Fruit fly (Drosophila melanogaster) whole organism, adult: ENCODE data around the gene blot.

ENCODE experiments used
- CG11617 ChIP-seq: fragments of 200-800 bp; sonication (Bioruptor generic); optimal IDR thresholded peaks from 2 replicates; lab custom pipeline; 2017; ENCODE audit warnings: mild to moderate bottlenecking, missing biosample characterization, missing genetic modification reagents, missing genetic modification characterization
- CG12768 ChIP-seq: fragments of 200-800 bp; sonication (Bioruptor generic); optimal IDR thresholded peaks from 2 replicates; lab custom pipeline; 2017; ENCODE audit warnings: missing biosample characterization, missing genetic modification characterization, mild to moderate bottlenecking, moderate library complexity, missing genetic modification reagents
- CG14711 ChIP-seq: fragments of 200-800 bp; sonication (Bioruptor generic); optimal IDR thresholded peaks from 2 replicates; lab custom pipeline; 2018; ENCODE audit warnings: missing biosample characterization, mild to moderate bottlenecking, missing genetic modification characterization, moderate library complexity
- CG1620 ChIP-seq: fragments of 200-800 bp; sonication (Bioruptor generic); optimal IDR thresholded peaks from 2 replicates; lab custom pipeline; 2016; ENCODE audit warnings: missing biosample characterization, missing genetic modification characterization
- CG33017 ChIP-seq: fragments of 200-800 bp; sonication (Bioruptor generic); optimal IDR thresholded peaks from 2 replicates; lab custom pipeline; 2018; ENCODE audit warnings: missing biosample characterization, mild to moderate bottlenecking, missing genetic modification characterization, moderate library complexity
- CG5204 ChIP-seq: fragments of 200-800 bp; sonication (Bioruptor generic); optimal IDR thresholded peaks from 2 replicates; lab custom pipeline; 2016; ENCODE audit warnings: missing biosample characterization, missing genetic modification characterization
- CG7045 ChIP-seq: fragments of 200-800 bp; sonication (Bioruptor generic); optimal IDR thresholded peaks from 2 replicates; lab custom pipeline; 2017; ENCODE audit warnings: missing biosample characterization, mild to moderate bottlenecking, missing genetic modification characterization
- CG7101 ChIP-seq: fragments of 200-800 bp; sonication (Bioruptor generic); optimal IDR thresholded peaks from 2 replicates; lab custom pipeline; 2018; ENCODE audit warnings: missing biosample characterization, mild to moderate bottlenecking, missing genetic modification characterization, moderate library complexity
- Clk ChIP-seq: fragments of 200-800 bp; sonication (Bioruptor generic); optimal IDR thresholded peaks from 2 replicates; lab custom pipeline; 2017; ENCODE audit warnings: missing biosample characterization, missing genetic modification characterization
- Crg-1 ChIP-seq: fragments of 200-800 bp; sonication (Bioruptor generic); optimal IDR thresholded peaks from 2 replicates; lab custom pipeline; 2016; ENCODE audit warnings: missing biosample characterization, missing genetic modification characterization
- Hr96 ChIP-seq: fragments of 200-800 bp; sonication (Bioruptor generic); optimal IDR thresholded peaks from 2 replicates; lab custom pipeline; 2016; ENCODE audit warnings: missing biosample characterization, missing genetic modification characterization
- Mnt ChIP-seq: fragments of 200-800 bp; sonication (Bioruptor generic); optimal IDR thresholded peaks from 2 replicates; lab custom pipeline; 2016; ENCODE audit warnings: missing biosample characterization, mild to moderate bottlenecking, missing genetic modification characterization
- bab1 ChIP-seq: fragments of 200-800 bp; sonication (Bioruptor generic); optimal IDR thresholded peaks from 3 replicates; lab custom pipeline; 2019; ENCODE audit warnings: missing biosample characterization, mild to moderate bottlenecking, missing genetic modification characterization, moderate library complexity
- cic ChIP-seq: fragments of 200-800 bp; sonication (Bioruptor generic); optimal IDR thresholded peaks from 2 replicates; lab custom pipeline; 2017; ENCODE audit warnings: missing biosample characterization, mild to moderate bottlenecking, missing genetic modification characterization, moderate library complexity
- cnc ChIP-seq, 2 experiments: fragments of >200 bp; optimal IDR thresholded peaks; 2 replicates each; lab custom pipeline; 2017
- kay ChIP-seq: fragments of 200-800 bp; sonication (Bioruptor generic); peaks from one replicate; lab custom pipeline; 2016; ENCODE audit warnings: missing biosample characterization, missing genetic modification characterization, borderline replicate concordance
- ovo ChIP-seq: fragments of 200-800 bp; sonication (Bioruptor generic); optimal IDR thresholded peaks from 2 replicates; lab custom pipeline; 2016; ENCODE audit warnings: missing biosample characterization, missing genetic modification characterization
- pad ChIP-seq: fragments of 200-800 bp; sonication (Bioruptor generic); optimal IDR thresholded peaks from 3 replicates; lab custom pipeline; 2017; ENCODE audit warnings: missing biosample characterization, missing genetic modification characterization, mild to moderate bottlenecking, moderate library complexity, missing genetic modification reagents
- tj ChIP-seq: fragments of 200-800 bp; sonication (Bioruptor generic); optimal IDR thresholded peaks from 3 replicates; lab custom pipeline; 2017; ENCODE audit warnings: missing biosample characterization, mild to moderate bottlenecking, missing genetic modification characterization, moderate library complexity
- toe ChIP-seq: fragments of 200-800 bp; sonication (Bioruptor generic); optimal IDR thresholded peaks from 2 replicates; lab custom pipeline; 2016; ENCODE audit warnings: missing biosample characterization, missing genetic modification characterization

Gene blot

dm6 chr3L:17357431-17357830 lies 63.9 kb downstream of the blot start:
- TF ChIP-seq Clk (GFP tag; lab: Kevin White, UChicago): no peak
- TF ChIP-seq kay: no peak
- no peak for TF ChIP-seq CG1620 (GFP tag; lab: Kevin White, UChicago)
- no peak for TF ChIP-seq toe (GFP tag; lab: Kevin White, UChicago)
- no peak for TF ChIP-seq Crg-1 (GFP tag; lab: Kevin White, UChicago)
- no peak for TF ChIP-seq CG14711 (tag; lab: Kevin White, UChicago)
- TF ChIP-seq CG33017: no peak
- TF ChIP-seq CG7101 (tag; lab: Kevin White, UChicago): no peak
- no peak for TF ChIP-seq CG7045
- no peak for TF ChIP-seq CG12768 (GFP tag; lab: Kevin White, UChicago)
- TF ChIP-seq cnc (optimal IDR thresholded peaks at IDR 0.05; lab: Kevin White, UChicago): no peak
- no peak for TF ChIP-seq pad (GFP tag; lab: Kevin White, UChicago)
- no peak for TF ChIP-seq CG11617
- TF ChIP-seq bab1: no peak
- no peak for TF ChIP-seq tj (GFP tag; lab: Kevin White, UChicago)

DNA sequence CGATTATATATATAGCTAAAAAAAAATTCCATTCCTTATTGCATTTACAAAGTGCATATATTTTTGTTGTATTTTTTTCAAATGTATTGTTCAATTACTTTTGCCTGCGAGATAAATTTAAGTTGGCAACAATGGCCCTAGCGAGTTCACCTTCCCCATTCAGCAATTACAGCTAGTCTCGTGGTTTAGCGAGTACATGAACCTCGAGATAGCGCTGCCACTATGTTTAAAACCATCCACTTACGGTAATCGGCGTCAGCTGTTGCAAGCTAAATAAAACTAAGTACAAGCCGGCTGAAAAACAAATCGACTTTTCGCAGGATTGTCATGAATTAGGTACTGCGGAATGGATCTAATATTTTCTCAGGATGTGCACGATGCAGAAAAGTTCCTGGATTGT lies 68.5 kb downstream of the blot start:
- peak; percentile 90 for TF ChIP-seq pad (GFP tag; lab: Kevin White, UChicago)
- peak; percentile 46 for TF ChIP-seq Mnt (GFP tag; lab: Kevin White, UChicago)
- TF ChIP-seq toe (GFP tag; lab: Kevin White, UChicago): peak; percentile 69
- no peak for TF ChIP-seq Clk (GFP tag; lab: Kevin White, UChicago)
- no peak for TF ChIP-seq CG5204
- peak; percentile 34 for TF ChIP-seq bab1
- no peak for TF ChIP-seq cnc (optimal IDR thresholded peaks at IDR 0.05; lab: Kevin White, UChicago)
- no peak for TF ChIP-seq cic
- peak; percentile 70 for TF ChIP-seq ovo

dm6 chr3L:17351522-17351921 lies 69.8 kb downstream of the blot start, which contains the start of gene CG7692:
CG7692 (plus strand) TSS chr3L:17351822.
- no peak for TF ChIP-seq cnc (optimal IDR thresholded peaks at IDR 0.05; lab: Kevin White, UChicago)
- TF ChIP-seq cic: no peak
- TF ChIP-seq Hr96 (GFP tag; lab: Kevin White, UChicago): no peak
- TF ChIP-seq Mnt (GFP tag; lab: Kevin White, UChicago): no peak
- TF ChIP-seq CG7101 (tag; lab: Kevin White, UChicago): no peak
- TF ChIP-seq CG1620 (GFP tag; lab: Kevin White, UChicago): no peak
- no peak for TF ChIP-seq CG11617
- TF ChIP-seq toe (GFP tag; lab: Kevin White, UChicago): no peak
- TF ChIP-seq CG33017: no peak
- TF ChIP-seq kay: no peak
- TF ChIP-seq CG5204: no peak
- TF ChIP-seq bab1: no peak
- no peak for TF ChIP-seq CG7045
- TF ChIP-seq pad (GFP tag; lab: Kevin White, UChicago): no peak
- TF ChIP-seq tj (GFP tag; lab: Kevin White, UChicago): no peak
- TF ChIP-seq Clk (GFP tag; lab: Kevin White, UChicago): no peak

- TF ChIP-seq CG7045 (no peak), Hr96 (GFP tag; lab: Kevin White, UChicago) (no peak), CG7101 (tag; lab: Kevin White, UChicago) (no peak), toe (GFP tag; lab: Kevin White, UChicago) (no peak), CG5204 (no peak), Crg-1 (GFP tag; lab: Kevin White, UChicago) (no peak), tj (GFP tag; lab: Kevin White, UChicago) (no peak), ovo (no peak), CG12768 (GFP tag; lab: Kevin White, UChicago) (no peak), cnc (optimal IDR thresholded peaks at IDR 0.05; lab: Kevin White, UChicago) (no peak), bab1 (no peak), CG14711 (tag; lab: Kevin White, UChicago) (no peak), pad (GFP tag; lab: Kevin White, UChicago) (no peak), kay (no peak), CG11617 (no peak), CG33017 (no peak), Mnt (GFP tag; lab: Kevin White, UChicago) (no peak)
Observed at dm6 chr3L:17349604-17350003, 71.7 kb downstream of the blot start, which contains the start of gene Mip. Mip (minus strand) TSS chr3L:17349666.

dm6 chr3L:17346393-17346792 lies 74.9 kb downstream of the blot start:
- TF ChIP-seq pad (GFP tag; lab: Kevin White, UChicago): no peak
- no peak for TF ChIP-seq CG7101 (tag; lab: Kevin White, UChicago)
- TF ChIP-seq cnc (optimal IDR thresholded peaks at IDR 0.05; lab: Kevin White, UChicago): no peak
- no peak for TF ChIP-seq CG33017
